Fruit fly (Drosophila melanogaster): ENCODE data around the gene ZIPIC.

Gene ZIPIC

dm6 chr3R:30036609-30037008, at the start of gene ZIPIC:
TSS of gene ZIPIC (minus strand) at chr3R:30036870.
- TF ChIP-seq noc (tag; optimal IDR thresholded peaks at IDR 0.05): no peak

dm6 chr3R:30084137-30084536, 47.5 kb upstream of the ZIPIC start:
- TF ChIP-seq noc (tag; optimal IDR thresholded peaks at IDR 0.05): peak; percentile 20

dm6 chr3R:30083215-30083614, 46.5 kb upstream of the ZIPIC start:
- no peak for TF ChIP-seq noc (tag; optimal IDR thresholded peaks at IDR 0.05)

- TF ChIP-seq noc (tag; optimal IDR thresholded peaks at IDR 0.05): no peak
These were observed 39.4 kb upstream of the ZIPIC start for dm6 chr3R:30076088-30076487.

- no peak for TF ChIP-seq noc (tag; optimal IDR thresholded peaks at IDR 0.05)
These were observed 35.2 kb upstream of the ZIPIC start for dm6 chr3R:30071827-30072226.

dm6 chr3R:30070198-30070597, 33.5 kb upstream of the ZIPIC start:
- TF ChIP-seq noc (tag; optimal IDR thresholded peaks at IDR 0.05): no peak

dm6 chr3R:30066004-30066403, 29.3 kb upstream of the ZIPIC start:
- no peak for TF ChIP-seq noc (tag; optimal IDR thresholded peaks at IDR 0.05)

dm6 chr3R:30063704-30064103, 27.0 kb upstream of the ZIPIC start:
- TF ChIP-seq noc (tag; optimal IDR thresholded peaks at IDR 0.05): no peak

dm6 chr3R:30062543-30062942, 25.9 kb upstream of the ZIPIC start:
- TF ChIP-seq noc (tag; optimal IDR thresholded peaks at IDR 0.05): peak; percentile 65

- TF ChIP-seq noc (tag; optimal IDR thresholded peaks at IDR 0.05): no peak
These were observed 25.3 kb upstream of the ZIPIC start for dm6 chr3R:30061980-30062379.

- peak; percentile 56 for TF ChIP-seq noc (tag; optimal IDR thresholded peaks at IDR 0.05)
These were observed 24.4 kb upstream of the ZIPIC start for dm6 chr3R:30061154-30061482.

dm6 chr3R:30060451-30061153, 23.9 kb upstream of the ZIPIC start:
- TF ChIP-seq noc (tag; optimal IDR thresholded peaks at IDR 0.05): no peak

dm6 chr3R:30059944-30060343, 23.3 kb upstream of the ZIPIC start:
- no peak for TF ChIP-seq noc (tag; optimal IDR thresholded peaks at IDR 0.05)

- TF ChIP-seq noc (tag; optimal IDR thresholded peaks at IDR 0.05): no peak
These were observed 21.6 kb upstream of the ZIPIC start, which contains the start of gene sima for dm6 chr3R:30058057-30058868. TSS of gene sima (plus strand) at chr3R:30058311.

- peak; percentile 69 for TF ChIP-seq noc (tag; optimal IDR thresholded peaks at IDR 0.05)
These were observed 20.0 kb upstream of the ZIPIC start, which contains the start of the genes CG7950 and Rpp14a for dm6 chr3R:30056592-30057135. TSS of gene CG7950 (plus strand) at chr3R:30056859. TSS of gene Rpp14a (plus strand) at chr3R:30056859.

- no peak for TF ChIP-seq noc (tag; optimal IDR thresholded peaks at IDR 0.05)
These were observed 19.4 kb upstream of the ZIPIC start, which contains the start of the genes Rpp14b and spn-A for dm6 chr3R:30055915-30056544. TSS of gene Rpp14b (plus strand) at chr3R:30055957. TSS of gene spn-A (minus strand) at chr3R:30056037.
